Worm (Caenorhabditis elegans) whole organism, L1 larva: Measurements from ENCODE around the gene txt-6.

Experiments
- C04F5.9 ChIP-seq: sonication (generic microtip); optimal IDR thresholded peaks from 2 replicates; lab custom pipeline; 2016; ENCODE audit warnings: missing genetic modification characterization, missing compliant biosample characterization
- F16B12.6 ChIP-seq: fragments of 150-350 bp; optimal IDR thresholded peaks from 2 replicates; lab custom pipeline; 2014; ENCODE audit warnings: missing biosample characterization, missing genetic modification characterization
- Y116A8C.19 ChIP-seq: sonication (generic microtip); optimal IDR thresholded peaks from 2 replicates; lab custom pipeline; 2016; ENCODE audit warnings: missing compliant biosample characterization, missing genetic modification characterization, borderline replicate concordance
- alr-1 ChIP-seq: fragments of 200-800 bp; sonication (Bioruptor generic); optimal IDR thresholded peaks from 2 replicates; lab custom pipeline; 2018; ENCODE audit warnings: borderline replicate concordance, mild to moderate bottlenecking, missing genetic modification characterization, missing compliant biosample characterization
- blmp-1 ChIP-seq: fragments of 150-350 bp; optimal IDR thresholded peaks from 2 replicates; lab custom pipeline; 2014; ENCODE audit warnings: missing biosample characterization, missing genetic modification characterization
- ceh-63 ChIP-seq: fragments of 200-800 bp; sonication (Bioruptor generic); optimal IDR thresholded peaks from 2 replicates; lab custom pipeline; 2018; ENCODE audit warnings: mild to moderate bottlenecking, missing genetic modification characterization, missing compliant biosample characterization
- ceh-8 ChIP-seq: fragments of 200-800 bp; sonication (Bioruptor generic); optimal IDR thresholded peaks from 2 replicates; lab custom pipeline; 2018; ENCODE audit warnings: mild to moderate bottlenecking, missing genetic modification characterization, moderate library complexity, missing compliant biosample characterization
- ceh-88 ChIP-seq: fragments of 200-800 bp; sonication (Bioruptor generic); IDR thresholded peaks from 2 replicates; pipeline ENCODE4 v1.3.6; 2022; ENCODE audit warnings: missing genetic modification characterization, missing compliant biosample characterization
- ceh-90 ChIP-seq: sonication (generic microtip); optimal IDR thresholded peaks from 2 replicates; lab custom pipeline; 2016; ENCODE audit warnings: missing genetic modification characterization, missing compliant biosample characterization
- efl-1 ChIP-seq, 4 experiments: fragments of 150-350 bp; optimal IDR thresholded peaks in 3 of 4; peaks in 1 of 4; 1 replicate in 1 of 4; 2 replicates in 3 of 4; lab custom pipeline; 2014; ENCODE audit warnings: missing biosample characterization in 2 of 4, missing genetic modification characterization in 2 of 4, missing genetic modification reagents in 2 of 4
- egl-13 ChIP-seq: sonication (generic microtip); optimal IDR thresholded peaks from 2 replicates; lab custom pipeline; 2016; ENCODE audit warnings: missing genotype, missing genetic modification reagents, missing genetic modification characterization, missing compliant biosample characterization
- elt-2 ChIP-seq: sonication (generic microtip); optimal IDR thresholded peaks from 2 replicates; lab custom pipeline; 2016; ENCODE audit warnings: missing genetic modification characterization, mild to moderate bottlenecking, inconsistent platforms, missing compliant biosample characterization, missing genetic modification reagents
- elt-3 ChIP-seq, 6 experiments: fragments of 150-350 bp in 1 of 6; sonication (generic microtip); optimal IDR thresholded peaks; 2 replicates each; lab custom pipeline; 2017 to 2018; ENCODE audit warnings: missing biosample characterization in 6 of 6, missing genetic modification characterization in 6 of 6, inconsistent platforms in 1 of 6
- fkh-4 ChIP-seq: sonication (generic microtip); optimal IDR thresholded peaks from 2 replicates; lab custom pipeline; 2016; ENCODE audit warnings: missing compliant biosample characterization, missing genetic modification characterization, borderline replicate concordance
- fkh-8 ChIP-seq: sonication (generic microtip); optimal IDR thresholded peaks from 2 replicates; lab custom pipeline; 2016; ENCODE audit warnings: mild to moderate bottlenecking, missing genetic modification characterization, missing compliant biosample characterization
- grh-1 ChIP-seq: fragments of 200-800 bp; sonication (Bioruptor generic); IDR thresholded peaks from 2 replicates; pipeline ENCODE4 v1.3.6; 2022; ENCODE audit warnings: missing genetic modification reagents, missing genetic modification characterization, missing compliant biosample characterization
- irx-1 ChIP-seq: sonication (generic microtip); optimal IDR thresholded peaks from 2 replicates; lab custom pipeline; 2016; ENCODE audit warnings: missing genetic modification characterization, missing compliant biosample characterization
- isw-1 ChIP-seq: fragments of 200-800 bp; sonication (Bioruptor generic); IDR thresholded peaks from 2 replicates; pipeline ENCODE4 v1.3.6; 2022; ENCODE audit warnings: missing genetic modification characterization, missing compliant biosample characterization
- lin-13 ChIP-seq: fragments of 150-350 bp; optimal IDR thresholded peaks from 2 replicates; lab custom pipeline; 2014; ENCODE audit warnings: missing biosample characterization, missing genetic modification reagents, missing genetic modification characterization
- lin-35 ChIP-seq, 2 experiments: fragments of 150-350 bp; optimal IDR thresholded peaks; 2 replicates each; lab custom pipeline; 2014; ENCODE audit warnings: missing biosample characterization in 2 of 2, missing genetic modification characterization in 2 of 2, missing genetic modification reagents in 2 of 2
- lsy-2 ChIP-seq, 2 experiments: fragments of 150-350 bp; optimal IDR thresholded peaks; 2 replicates each; lab custom pipeline; 2014; ENCODE audit warnings: missing biosample characterization in 2 of 2, missing genetic modification characterization in 2 of 2
- mab-9 ChIP-seq: fragments of 200-800 bp; sonication (Bioruptor generic); IDR thresholded peaks from 2 replicates; pipeline ENCODE4 v1.3.6; 2022; ENCODE audit warnings: missing genetic modification reagents, missing genetic modification characterization, missing compliant biosample characterization
- mdl-1 ChIP-seq, 2 experiments: fragments of 150-350 bp; optimal IDR thresholded peaks; 2 replicates each; lab custom pipeline; 2014 to 2017; ENCODE audit warnings: missing biosample characterization in 2 of 2, missing genetic modification characterization in 2 of 2, inconsistent platforms in 1 of 2
- mef-2 ChIP-seq: fragments of 150-350 bp; optimal IDR thresholded peaks from 2 replicates; lab custom pipeline; 2014; ENCODE audit warnings: missing biosample characterization, missing genetic modification characterization
- mep-1 ChIP-seq: fragments of 150-350 bp; optimal IDR thresholded peaks from 2 replicates; lab custom pipeline; 2014; ENCODE audit warnings: missing biosample characterization, missing genetic modification characterization
- nhr-12 ChIP-seq: sonication (generic microtip); optimal IDR thresholded peaks from 2 replicates; lab custom pipeline; 2017; ENCODE audit warnings: missing biosample characterization, missing genetic modification characterization
- nhr-20 ChIP-seq: sonication (generic microtip); optimal IDR thresholded peaks from 2 replicates; lab custom pipeline; 2016; ENCODE audit warnings: mild to moderate bottlenecking, missing genetic modification characterization, missing compliant biosample characterization
- nhr-237 ChIP-seq: fragments of 150-350 bp; optimal IDR thresholded peaks from 2 replicates; lab custom pipeline; 2014; ENCODE audit warnings: missing biosample characterization, missing genetic modification characterization
- nhr-76 ChIP-seq: sonication (generic microtip); optimal IDR thresholded peaks from 2 replicates; lab custom pipeline; 2017; ENCODE audit warnings: missing biosample characterization, missing genetic modification characterization
- nhr-77 ChIP-seq: fragments of 150-350 bp; optimal IDR thresholded peaks from 2 replicates; lab custom pipeline; 2014; ENCODE audit warnings: missing biosample characterization, missing genetic modification characterization
- nhr-84 ChIP-seq: sonication (generic microtip); optimal IDR thresholded peaks from 2 replicates; lab custom pipeline; 2017; ENCODE audit warnings: missing biosample characterization, missing genetic modification characterization
- nhr-85 ChIP-seq: sonication (generic microtip); peaks from one replicate; lab custom pipeline; 2016; ENCODE audit warnings: missing genetic modification characterization, inconsistent platforms, missing compliant biosample characterization
- nhr-90 ChIP-seq: sonication (generic microtip); optimal IDR thresholded peaks from 2 replicates; lab custom pipeline; 2016; ENCODE audit warnings: mild to moderate bottlenecking, missing genetic modification characterization, missing compliant biosample characterization; ENCODE audit not compliant: poor library complexity
- pag-3 ChIP-seq: sonication (generic microtip); optimal IDR thresholded peaks from 2 replicates; lab custom pipeline; 2017; ENCODE audit warnings: missing genetic modification characterization, mild to moderate bottlenecking, missing compliant biosample characterization, antibody characterized with exemption, borderline replicate concordance; ENCODE audit not compliant: insufficient read depth
- snu-23 ChIP-seq: sonication (generic microtip); optimal IDR thresholded peaks from 2 replicates; lab custom pipeline; 2016; ENCODE audit warnings: missing genetic modification characterization, missing compliant biosample characterization
- sox-4 ChIP-seq: sonication (generic microtip); optimal IDR thresholded peaks from 2 replicates; lab custom pipeline; 2016; ENCODE audit warnings: missing genetic modification characterization, missing compliant biosample characterization
- tbx-2 ChIP-seq: sonication (generic microtip); optimal IDR thresholded peaks from 2 replicates; lab custom pipeline; 2016; ENCODE audit warnings: missing genetic modification characterization, missing compliant biosample characterization
- unc-130 ChIP-seq: fragments of 150-350 bp; optimal IDR thresholded peaks from 2 replicates; lab custom pipeline; 2017; ENCODE audit warnings: missing biosample characterization, missing genetic modification characterization, inconsistent platforms
- unc-30 ChIP-seq: sonication (generic microtip); optimal IDR thresholded peaks from 2 replicates; lab custom pipeline; 2017; ENCODE audit warnings: missing biosample characterization, missing genetic modification characterization
- ztf-11 ChIP-seq, 2 experiments: sonication (generic microtip); optimal IDR thresholded peaks; 2 replicates each; lab custom pipeline; 2016 to 2017; ENCODE audit warnings: missing genetic modification characterization in 2 of 2, missing biosample characterization in 1 of 2, missing compliant biosample characterization in 1 of 2

Gene txt-6

DNA sequence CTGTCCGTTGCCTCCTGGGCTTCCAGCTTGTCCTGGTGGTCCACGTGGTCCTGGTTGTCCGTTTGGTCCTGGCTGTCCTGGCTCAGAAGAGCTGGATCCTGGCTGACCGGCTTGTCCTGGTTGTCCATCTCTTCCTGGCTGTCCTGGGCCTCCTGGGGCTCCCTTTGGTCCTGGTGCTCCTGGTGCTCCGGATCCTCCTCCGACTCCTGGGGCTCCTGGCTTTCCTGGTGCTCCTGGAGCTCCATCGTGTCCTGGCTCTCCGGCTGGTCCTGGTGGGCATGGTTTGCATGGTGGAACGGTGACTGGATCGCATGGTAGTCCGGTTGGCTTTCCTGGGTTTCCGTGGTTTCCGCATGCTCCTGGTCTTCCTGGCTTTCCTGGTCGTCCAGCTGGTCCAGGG is 46.4 kb upstream of the txt-6 start:
- peak; percentile 49 for TF ChIP-seq ceh-8 (GFP tag; lab: Kevin White, UChicago)
- TF ChIP-seq lin-35 (GFP tag; optimal IDR thresholded peaks at IDR 0.05; lab: Kevin White, UChicago) = no peak

DNA sequence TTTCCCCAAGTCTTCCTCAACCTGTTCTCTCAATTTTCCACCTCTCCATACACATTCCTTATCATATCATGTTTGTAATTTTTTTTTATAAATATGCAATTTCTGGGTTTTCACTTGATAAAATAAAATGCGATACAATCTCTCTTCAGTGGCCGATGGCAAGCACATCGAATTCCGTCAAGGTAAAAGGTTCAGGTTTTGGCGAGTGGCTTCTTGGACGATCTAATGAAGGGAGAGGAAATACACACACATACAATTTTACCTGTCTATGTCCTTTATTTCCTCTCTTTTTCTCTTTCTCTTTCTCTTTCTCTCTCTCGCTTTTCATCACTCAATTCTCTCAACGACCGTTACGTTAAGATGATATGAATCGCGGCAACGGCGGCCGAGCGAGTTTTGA is 44.8 kb upstream of the txt-6 start:
- no peak for TF ChIP-seq lsy-2 (tag; optimal IDR thresholded peaks at IDR 0.05; lab: Kevin White, UChicago)
- TF ChIP-seq lin-35 (GFP tag; optimal IDR thresholded peaks at IDR 0.05; lab: Kevin White, UChicago) = peak in 1 of 2 experiments; percentile 18
- no peak for TF ChIP-seq isw-1
- no peak for TF ChIP-seq egl-13 (tag; lab: Kevin White, UChicago)
- no peak for TF ChIP-seq ztf-11 (tag; optimal IDR thresholded peaks at IDR 0.05; lab: Kevin White, UChicago)
- TF ChIP-seq nhr-237 (tag; lab: Kevin White, UChicago) = no peak
- no peak for TF ChIP-seq efl-1 (optimal IDR thresholded peaks at IDR 0.05; lab: Kevin White, UChicago)
- peak in 1 of 2 experiments; percentile 45 for TF ChIP-seq efl-1 (GFP tag; optimal IDR thresholded peaks at IDR 0.05 in 1 of 2; lab: Kevin White, UChicago)
- TF ChIP-seq ceh-88 (GFP tag; lab: Robert Waterston, UW) = no peak
- no peak for TF ChIP-seq fkh-8 (tag; lab: Kevin White, UChicago)
- TF ChIP-seq F16B12.6 (tag; lab: Kevin White, UChicago) = no peak
- TF ChIP-seq blmp-1 = peak; percentile 86
- TF ChIP-seq mab-9 (GFP tag; lab: Robert Waterston, UW) = no peak
- no peak for TF ChIP-seq unc-130 (tag; lab: Kevin White, UChicago)
- no peak for TF ChIP-seq nhr-90
- no peak for TF ChIP-seq lin-13 (GFP tag; lab: Kevin White, UChicago)
- TF ChIP-seq alr-1 = no peak
- TF ChIP-seq irx-1 (tag; lab: Kevin White, UChicago) = no peak
- no peak for TF ChIP-seq ceh-90 (tag; lab: Kevin White, UChicago)
- TF ChIP-seq elt-2 (tag; lab: Kevin White, UChicago) = peak; percentile 11
- no peak for TF ChIP-seq nhr-84
- TF ChIP-seq ceh-63 = no peak
- TF ChIP-seq elt-3 (tag; optimal IDR thresholded peaks at IDR 0.05; lab: Kevin White, UChicago) = peak in 3 of 6 experiments; percentile 15 to 54 (median 48)
- no peak for TF ChIP-seq nhr-77 (tag; lab: Kevin White, UChicago)
- no peak for TF ChIP-seq nhr-12 (tag; lab: Kevin White, UChicago)
- no peak for TF ChIP-seq mef-2 (tag; lab: Kevin White, UChicago)
- TF ChIP-seq nhr-20 (tag; lab: Kevin White, UChicago) = peak; percentile 24
- TF ChIP-seq grh-1 (GFP tag; lab: Robert Waterston, UW) = no peak
- TF ChIP-seq mdl-1 (tag; optimal IDR thresholded peaks at IDR 0.05; lab: Kevin White, UChicago) = no peak
- TF ChIP-seq tbx-2 (tag; lab: Kevin White, UChicago) = no peak
- no peak for TF ChIP-seq nhr-76 (tag; lab: Kevin White, UChicago)
- TF ChIP-seq snu-23 = peak; percentile 23
- no peak for TF ChIP-seq C04F5.9 (tag; lab: Kevin White, UChicago)
- no peak for TF ChIP-seq pag-3 (tag; lab: Kevin White, UChicago)
- no peak for TF ChIP-seq sox-4
- no peak for TF ChIP-seq Y116A8C.19
- no peak for TF ChIP-seq fkh-4 (tag; lab: Kevin White, UChicago)
- peak; percentile 11 for TF ChIP-seq nhr-85 (tag; lab: Kevin White, UChicago)
- peak; percentile 23 for TF ChIP-seq mep-1 (tag; lab: Kevin White, UChicago)
- no peak for TF ChIP-seq unc-30
- TF ChIP-seq, all 84 proteins: peak for 9
